Fruit fly (Drosophila melanogaster) whole organism, embryonic: ENCODE measurements around the gene CG34179.

ENCODE experiments used
- Atf6 ChIP-seq: fragments of 200-800 bp; sonication (Bioruptor generic); IDR thresholded peaks from 2 replicates; pipeline ENCODE4 v1.3.6; 2022; ENCODE audit warnings: missing biosample characterization, missing genetic modification characterization
- BtbVII ChIP-seq: fragments of 200-800 bp; sonication (Bioruptor generic); optimal IDR thresholded peaks from 3 replicates; lab custom pipeline; 2017; ENCODE audit warnings: missing biosample characterization, mild to moderate bottlenecking, missing genetic modification characterization
- CG10147 ChIP-seq: fragments of 200-800 bp; sonication (Bioruptor generic); optimal IDR thresholded peaks from 2 replicates; lab custom pipeline; 2019; ENCODE audit warnings: missing biosample characterization, mild to moderate bottlenecking, missing genetic modification characterization, moderate library complexity
- CG10209 ChIP-seq: fragments of 200-800 bp; sonication (Bioruptor generic); optimal IDR thresholded peaks from 3 replicates; lab custom pipeline; 2017; ENCODE audit warnings: missing biosample characterization, mild to moderate bottlenecking, missing genetic modification characterization, missing genetic modification reagents
- CG11398 ChIP-seq: fragments of 200-800 bp; sonication (Bioruptor generic); optimal IDR thresholded peaks from 2 replicates; lab custom pipeline; 2016; ENCODE audit warnings: missing biosample characterization, missing genetic modification characterization
- CG11504 ChIP-seq: fragments of 200-800 bp; sonication (Bioruptor generic); optimal IDR thresholded peaks from 3 replicates; lab custom pipeline; 2019; ENCODE audit warnings: missing biosample characterization, mild to moderate bottlenecking, missing genetic modification characterization, moderate library complexity
- CG11695 ChIP-seq: fragments of 200-800 bp; sonication (Bioruptor generic); IDR thresholded peaks from 3 replicates; pipeline ENCODE4 v1.3.6; 2022; ENCODE audit warnings: missing biosample characterization, missing genetic modification characterization
- CG12769 ChIP-seq: fragments of 200-800 bp; sonication (Bioruptor generic); optimal IDR thresholded peaks from 2 replicates; lab custom pipeline; 2019; ENCODE audit warnings: missing biosample characterization, mild to moderate bottlenecking, missing genetic modification characterization, moderate library complexity
- CG12942 ChIP-seq: fragments of 200-800 bp; sonication (Bioruptor generic); optimal IDR thresholded peaks from 3 replicates; lab custom pipeline; 2016; ENCODE audit warnings: missing biosample characterization, missing genetic modification characterization
- CG13624 ChIP-seq: fragments of 200-800 bp; sonication (Bioruptor generic); optimal IDR thresholded peaks from 2 replicates; lab custom pipeline; 2016; ENCODE audit warnings: missing biosample characterization, missing genetic modification characterization
- CG14441 ChIP-seq: fragments of 200-800 bp; sonication (Bioruptor generic); IDR thresholded peaks from 2 replicates; pipeline ENCODE4 v1.3.6; 2022; ENCODE audit warnings: missing biosample characterization, missing genetic modification characterization
- CG15514 ChIP-seq: fragments of 200-800 bp; sonication (Bioruptor generic); optimal IDR thresholded peaks from 3 replicates; lab custom pipeline; 2017; ENCODE audit warnings: missing biosample characterization, missing genetic modification characterization, mild to moderate bottlenecking, moderate library complexity, missing genetic modification reagents
- CG17568 ChIP-seq: fragments of 200-800 bp; sonication (Bioruptor generic); optimal IDR thresholded peaks from 2 replicates; lab custom pipeline; 2018; ENCODE audit warnings: missing biosample characterization, mild to moderate bottlenecking, missing genetic modification characterization, moderate library complexity
- CG17829 ChIP-seq: fragments of 200-800 bp; optimal IDR thresholded peaks from 2 replicates; lab custom pipeline; 2019; ENCODE audit warnings: missing biosample characterization, mild to moderate bottlenecking, missing genetic modification characterization, moderate library complexity
- CG2712 ChIP-seq: fragments of 200-800 bp; optimal IDR thresholded peaks from 3 replicates; lab custom pipeline; 2019; ENCODE audit warnings: missing biosample characterization, mild to moderate bottlenecking, missing genetic modification characterization, moderate library complexity
- CG31224 ChIP-seq: fragments of 200-800 bp; sonication (Bioruptor generic); IDR thresholded peaks from 2 replicates; pipeline ENCODE4 v1.3.6; 2022; ENCODE audit warnings: missing biosample characterization, missing genetic modification characterization
- CG3163 ChIP-seq: fragments of 200-800 bp; sonication (Bioruptor generic); optimal IDR thresholded peaks from 3 replicates; lab custom pipeline; 2016; ENCODE audit warnings: missing biosample characterization, missing genetic modification characterization
- CG32772 ChIP-seq: fragments of 200-800 bp; sonication (Bioruptor generic); IDR thresholded peaks from 2 replicates; pipeline ENCODE4 v1.3.6; 2022; ENCODE audit warnings: missing biosample characterization, missing genetic modification characterization
- CG3281 ChIP-seq: fragments of 200-800 bp; sonication (Bioruptor generic); optimal IDR thresholded peaks from 3 replicates; lab custom pipeline; 2017; ENCODE audit warnings: missing biosample characterization, mild to moderate bottlenecking, missing genetic modification characterization
- CG6854 ChIP-seq: fragments of 200-800 bp; sonication (Bioruptor generic); optimal IDR thresholded peaks from 3 replicates; lab custom pipeline; 2017; ENCODE audit warnings: missing biosample characterization, mild to moderate bottlenecking, missing genetic modification characterization
- CG7372 ChIP-seq: fragments of 200-800 bp; sonication (Bioruptor generic); IDR thresholded peaks from 2 replicates; pipeline ENCODE4 v1.3.6; 2022; ENCODE audit warnings: missing biosample characterization, missing genetic modification characterization
- CG7786 ChIP-seq: fragments of 200-800 bp; sonication (Bioruptor generic); optimal IDR thresholded peaks from 2 replicates; lab custom pipeline; 2016; ENCODE audit warnings: missing biosample characterization, missing genetic modification characterization
- CG8478 ChIP-seq: fragments of >200 bp; optimal IDR thresholded peaks from 2 replicates; lab custom pipeline; 2018
- Fer1 ChIP-seq: fragments of 200-800 bp; sonication (Bioruptor generic); optimal IDR thresholded peaks from 2 replicates; lab custom pipeline; 2017; ENCODE audit warnings: missing biosample characterization, mild to moderate bottlenecking, missing genetic modification characterization
- H2.0 ChIP-seq: fragments of 200-800 bp; sonication (Bioruptor generic); IDR thresholded peaks from 2 replicates; pipeline ENCODE4 v1.3.6; 2022; ENCODE audit warnings: missing biosample characterization, missing genetic modification characterization
- HHEX ChIP-seq: fragments of 200-800 bp; sonication (Bioruptor generic); optimal IDR thresholded peaks from 3 replicates; lab custom pipeline; 2017; ENCODE audit warnings: missing biosample characterization, mild to moderate bottlenecking, missing genetic modification characterization, missing genetic modification reagents
- HmgZ ChIP-seq: fragments of 200-800 bp; sonication (Bioruptor generic); optimal IDR thresholded peaks from 2 replicates; lab custom pipeline; 2018; ENCODE audit warnings: missing biosample characterization, mild to moderate bottlenecking, missing genetic modification characterization
- Hr78 ChIP-seq, 2 experiments: fragments of 200-800 bp in 1 of 2; fragments of >200 bp in 1 of 2; sonication (Bioruptor generic) in 1 of 2; optimal IDR thresholded peaks; 2 replicates each; lab custom pipeline; 2017 to 2019; ENCODE audit warnings: missing biosample characterization in 2 of 2, missing genetic modification characterization in 2 of 2, mild to moderate bottlenecking in 1 of 2, moderate library complexity in 1 of 2
- Jarid2 ChIP-seq: fragments of 200-800 bp; sonication (Bioruptor generic); optimal IDR thresholded peaks from 3 replicates; lab custom pipeline; 2017; ENCODE audit warnings: mild to moderate bottlenecking, missing biosample characterization, missing genetic modification reagents, missing genetic modification characterization
- Sox102F ChIP-seq: fragments of 200-800 bp; sonication (Bioruptor generic); optimal IDR thresholded peaks from 2 replicates; lab custom pipeline; 2018; ENCODE audit warnings: missing biosample characterization, mild to moderate bottlenecking, missing genetic modification characterization, moderate library complexity
- Sry-β ChIP-seq: fragments of 200-800 bp; sonication (Bioruptor generic); optimal IDR thresholded peaks from 2 replicates; lab custom pipeline; 2018; ENCODE audit warnings: missing biosample characterization, mild to moderate bottlenecking, missing genetic modification characterization, moderate library complexity
- amos ChIP-seq: fragments of 200-800 bp; sonication (Bioruptor generic); IDR thresholded peaks from 2 replicates; pipeline ENCODE4 v1.3.6; 2022; ENCODE audit warnings: missing biosample characterization, missing genetic modification characterization; ENCODE audit not compliant: partially characterized antibody
- btn ChIP-seq: fragments of 200-800 bp; sonication (Bioruptor generic); optimal IDR thresholded peaks from 2 replicates; lab custom pipeline; 2016; ENCODE audit warnings: missing biosample characterization, missing genetic modification characterization
- cad ChIP-seq: fragments of >200 bp; optimal IDR thresholded peaks from 2 replicates; lab custom pipeline; 2017; ENCODE audit warnings: missing biosample characterization, missing genetic modification characterization
- cas ChIP-seq: fragments of 200-800 bp; sonication (Bioruptor generic); IDR thresholded peaks from 2 replicates; pipeline ENCODE4 v1.3.6; 2022; ENCODE audit warnings: missing biosample characterization, missing genetic modification characterization
- eyg ChIP-seq: fragments of 200-800 bp; sonication (Bioruptor generic); optimal IDR thresholded peaks from 3 replicates; lab custom pipeline; 2016; ENCODE audit warnings: missing biosample characterization, missing genetic modification characterization
- gsb-n ChIP-seq: fragments of 200-800 bp; sonication (Bioruptor generic); optimal IDR thresholded peaks from 3 replicates; lab custom pipeline; 2018; ENCODE audit warnings: missing biosample characterization, mild to moderate bottlenecking, missing genetic modification characterization
- insv ChIP-seq, 2 experiments: fragments of 200-800 bp; sonication (Bioruptor generic); optimal IDR thresholded peaks; 3 replicates each; lab custom pipeline; 2016 to 2018; ENCODE audit warnings: missing biosample characterization in 2 of 2, missing genetic modification characterization in 2 of 2
- odd ChIP-seq: fragments of 200-800 bp; sonication (Bioruptor generic); optimal IDR thresholded peaks from 2 replicates; lab custom pipeline; 2017; ENCODE audit warnings: missing biosample characterization, mild to moderate bottlenecking, missing genetic modification characterization
- pan ChIP-seq, 4 experiments: fragments of >200 bp in 3 of 4; fragments of 200-800 bp in 1 of 4; sonication (Bioruptor generic) in 1 of 4; optimal IDR thresholded peaks in 3 of 4; IDR thresholded peaks in 1 of 4; 2 replicates each; pipeline versions ENCODE4 v1.3.6 to Lab custom; 2017 to 2022; ENCODE audit warnings: missing biosample characterization in 2 of 4, missing genetic modification characterization in 2 of 4, mixed read lengths in 1 of 4
- pfk ChIP-seq: fragments of 200-800 bp; sonication (Bioruptor generic); optimal IDR thresholded peaks from 2 replicates; lab custom pipeline; 2018; ENCODE audit warnings: missing biosample characterization, mild to moderate bottlenecking, missing genetic modification characterization, moderate library complexity
- pho ChIP-seq: fragments of 200-800 bp; sonication (Bioruptor generic); optimal IDR thresholded peaks from 2 replicates; lab custom pipeline; 2016; ENCODE audit warnings: missing biosample characterization, missing genetic modification characterization
- prd ChIP-seq, 3 experiments: fragments of >200 bp in 2 of 3; fragments of 200-800 bp in 1 of 3; sonication (Bioruptor generic) in 1 of 3; optimal IDR thresholded peaks in 2 of 3; IDR thresholded peaks in 1 of 3; 2 replicates in 2 of 3; 3 replicates in 1 of 3; pipeline versions ENCODE4 v1.3.6 to Lab custom; 2017 to 2022; ENCODE audit warnings: missing biosample characterization in 1 of 3, missing genetic modification characterization in 1 of 3
- pum ChIP-seq: fragments of 200-800 bp; sonication (Bioruptor generic); optimal IDR thresholded peaks from 2 replicates; lab custom pipeline; 2016; ENCODE audit warnings: missing biosample characterization, missing genetic modification characterization
- schlank ChIP-seq: fragments of 200-800 bp; sonication (Bioruptor generic); optimal IDR thresholded peaks from 2 replicates; lab custom pipeline; 2018; ENCODE audit warnings: missing biosample characterization, mild to moderate bottlenecking, missing genetic modification characterization
- sima ChIP-seq: fragments of 200-800 bp; sonication (Bioruptor generic); optimal IDR thresholded peaks from 2 replicates; lab custom pipeline; 2016; ENCODE audit warnings: missing biosample characterization, missing genetic modification characterization
- sna ChIP-seq: fragments of 200-800 bp; sonication (Bioruptor generic); IDR thresholded peaks from 2 replicates; pipeline ENCODE4 v1.3.6; 2022; ENCODE audit warnings: missing biosample characterization, missing genetic modification characterization; ENCODE audit not compliant: partially characterized antibody
- wdn ChIP-seq: fragments of 200-800 bp; sonication (Bioruptor generic); IDR thresholded peaks from 2 replicates; pipeline ENCODE4 v1.3.6; 2022; ENCODE audit warnings: missing biosample characterization, missing genetic modification characterization

The CG34179 gene

dm6 chr2L:5997609-5998229 lies 50.8 kb downstream of the CG34179 start (continued):
- TF ChIP-seq Jarid2 (GFP tag; lab: Kevin White, UChicago) (peak; percentile 60), cad (no peak), pum (GFP tag; lab: Kevin White, UChicago) (no peak), CG10209 (GFP tag; lab: Kevin White, UChicago) (peak; percentile 24), pho (GFP tag; lab: Kevin White, UChicago) (no peak), CG11695 (GFP tag; lab: Robert Waterston, UW) (0 out of 3 replicates have a peak, but pooled peaks have one; percentile 48), pfk (GFP tag; lab: Kevin White, UChicago) (no peak), odd (GFP tag; lab: Kevin White, UChicago) (peak; percentile 84), amos (no peak), sima (GFP tag; lab: Kevin White, UChicago) (no peak), CG14441 (GFP tag; lab: Robert Waterston, UW) (0 out of 2 replicates have a peak, but pooled peaks have one; percentile 8), CG31224 (no peak), CG3281 (GFP tag; lab: Kevin White, UChicago) (peak; percentile 61), CG10147 (GFP tag; lab: Kevin White, UChicago) (peak; percentile 29), CG8478 (lab: Kevin White, UChicago) (no peak), pan (optimal IDR thresholded peaks at IDR 0.05; lab: Kevin White, UChicago) (no peak), pan (GFP tag; optimal IDR thresholded peaks at IDR 0.05 in 1 of 2, IDR thresholded peaks at IDR 0.05 in 1 of 2) (peak in 1 of 2 experiments; percentile 39), CG32772 (no peak), CG17568 (GFP tag; lab: Kevin White, UChicago) (no peak), CG11504 (tag; lab: Kevin White, UChicago) (no peak), gsb-n (tag; lab: Kevin White, UChicago) (peak; percentile 53), insv (GFP tag; optimal IDR thresholded peaks at IDR 0.05; lab: Kevin White, UChicago) (peak in 1 of 2 experiments; percentile 49), BtbVII (peak; percentile 79), Fer1 (peak; percentile 88), HmgZ (peak; percentile 41), H2.0 (GFP tag; lab: Robert Waterston, UW) (no peak), CG3163 (GFP tag; lab: Kevin White, UChicago) (peak; percentile 21), Atf6 (GFP tag; lab: Robert Waterston, UW) (0 out of 2 replicates have a peak, but pooled peaks have one; percentile 34), cas (GFP tag; lab: Robert Waterston, UW) (no peak), eyg (peak; percentile 5), CG12769 (tag; lab: Kevin White, UChicago) (no peak), wdn (GFP tag; lab: Robert Waterston, UW) (no peak), CG2712 (tag; lab: Kevin White, UChicago) (peak; percentile 49), CG6854 (GFP tag; lab: Kevin White, UChicago) (peak; percentile 67), CG15514 (GFP tag; lab: Kevin White, UChicago) (peak; percentile 66), CG17829 (peak; percentile 11), sna (GFP tag; lab: Robert Waterston, UW) (no peak), CG7372 (GFP tag; lab: Robert Waterston, UW) (no peak), CG11398 (GFP tag; lab: Kevin White, UChicago) (no peak), CG12942 (GFP tag; lab: Kevin White, UChicago) (no peak), schlank (tag; lab: Kevin White, UChicago) (peak; percentile 59), CG13624 (GFP tag; lab: Kevin White, UChicago) (peak; percentile 3), Sox102F (GFP tag; lab: Kevin White, UChicago) (no peak), Sry-β (GFP tag; lab: Kevin White, UChicago) (peak; percentile 45), CG7786 (GFP tag; lab: Kevin White, UChicago) (no peak), HHEX (peak; percentile 77), Hr78 (GFP tag; optimal IDR thresholded peaks at IDR 0.05; lab: Kevin White, UChicago) (no peak), prd (optimal IDR thresholded peaks at IDR 0.05; lab: Kevin White, UChicago) (no peak), prd (GFP tag; IDR thresholded peaks at IDR 0.05; lab: Robert Waterston, UW) (no peak), btn (GFP tag; lab: Kevin White, UChicago) (peak; percentile 15)
